Fruit fly (Drosophila melanogaster) Kc167 (cell line): ENCODE results near the gene amos.

Source experiments
- Myc ChIP-seq: fragments of >200 bp; optimal IDR thresholded peaks from 2 replicates; lab custom pipeline; 2017; ENCODE audit warnings: missing external identifiers
- Sin3A ChIP-seq: fragments of >200 bp; optimal IDR thresholded peaks from 2 replicates; lab custom pipeline; 2018; ENCODE audit warnings: missing external identifiers
- h ChIP-seq: fragments of >200 bp; optimal IDR thresholded peaks from 3 replicates; lab custom pipeline; 2018; ENCODE audit warnings: missing external identifiers
- psq ChIP-seq: fragments of >200 bp; optimal IDR thresholded peaks from 2 replicates; lab custom pipeline; 2017; ENCODE audit warnings: missing external identifiers
- ttk ChIP-seq: sonication (Bioruptor generic); optimal IDR thresholded peaks from 2 replicates; lab custom pipeline; 2017; ENCODE audit warnings: missing external identifiers

- no peak for TF ChIP-seq psq (lab: Kevin White, UChicago)
- no peak for TF ChIP-seq h (lab: Kevin White, UChicago)
- no peak for TF ChIP-seq ttk (lab: Kevin White, UChicago)
- TF ChIP-seq Sin3A (lab: Kevin White, UChicago): no peak
- TF ChIP-seq Myc (lab: Kevin White, UChicago): no peak
Measured at dm6 chr2L:18596871-18597338, at the start of gene amos.
